Fruit fly (Drosophila melanogaster) whole organism, wandering third instar larva: ENCODE results near the gene Art1.

ENCODE experiments used
- Abd-B ChIP-seq: fragments of >200 bp; optimal IDR thresholded peaks from 2 replicates; lab custom pipeline; 2017; ENCODE audit warnings: missing biosample characterization, missing genetic modification characterization
- CG32264 ChIP-seq: fragments of 200-800 bp; sonication (Bioruptor generic); optimal IDR thresholded peaks from 2 replicates; lab custom pipeline; 2016; ENCODE audit warnings: missing biosample characterization, missing genetic modification characterization
- CG9705 ChIP-seq: fragments of 200-800 bp; sonication (Bioruptor generic); optimal IDR thresholded peaks from 2 replicates; lab custom pipeline; 2018; ENCODE audit warnings: missing biosample characterization, mild to moderate bottlenecking, missing genetic modification characterization
- CrebA ChIP-seq: fragments of 200-800 bp; sonication (Bioruptor generic); optimal IDR thresholded peaks from 2 replicates; lab custom pipeline; 2016; ENCODE audit warnings: missing biosample characterization, mild to moderate bottlenecking, missing genetic modification characterization, borderline replicate concordance
- Dfd ChIP-seq: fragments of >200 bp; optimal IDR thresholded peaks from 2 replicates; lab custom pipeline; 2017; ENCODE audit warnings: missing biosample characterization, missing genetic modification characterization
- Dif ChIP-seq: fragments of 200-275, 200-300 bp; sonication (Bioruptor generic); optimal IDR thresholded peaks from 2 replicates; lab custom pipeline; 2018; ENCODE audit warnings: missing biosample characterization, missing genetic modification characterization; ENCODE audit not compliant: partially characterized antibody
- GATAd ChIP-seq: sonication (Bioruptor generic); optimal IDR thresholded peaks from 2 replicates; lab custom pipeline; 2016; ENCODE audit warnings: missing biosample characterization, missing genetic modification characterization
- HLH106 ChIP-seq: fragments of 200-800 bp; optimal IDR thresholded peaks from 3 replicates; lab custom pipeline; 2019; ENCODE audit warnings: missing biosample characterization, mild to moderate bottlenecking, missing genetic modification characterization, moderate library complexity
- Hnf4 ChIP-seq: fragments of 200-800 bp; sonication (Bioruptor generic); optimal IDR thresholded peaks from 2 replicates; lab custom pipeline; 2016; ENCODE audit warnings: missing biosample characterization, mild to moderate bottlenecking, missing genetic modification characterization
- Hr78 ChIP-seq: fragments of >200 bp; optimal IDR thresholded peaks from 2 replicates; lab custom pipeline; 2017; ENCODE audit warnings: missing biosample characterization, missing genetic modification characterization
- Hr83 ChIP-seq: fragments of 200-300 bp; sonication (Bioruptor generic); optimal IDR thresholded peaks from 2 replicates; lab custom pipeline; 2016; ENCODE audit warnings: missing biosample characterization, mild to moderate bottlenecking, missing genetic modification characterization, moderate library complexity; ENCODE audit not compliant: poor library complexity, severe bottlenecking
- Jra ChIP-seq: sonication (Bioruptor generic); optimal IDR thresholded peaks from 2 replicates; lab custom pipeline; 2016; ENCODE audit warnings: missing biosample characterization, missing genetic modification characterization
- Mio ChIP-seq: sonication (Bioruptor generic); optimal IDR thresholded peaks from 2 replicates; lab custom pipeline; 2016; ENCODE audit warnings: missing biosample characterization, missing genetic modification characterization
- Myc ChIP-seq: fragments of >200 bp; optimal IDR thresholded peaks from 2 replicates; lab custom pipeline; 2017
- N ChIP-seq: fragments of >200 bp; optimal IDR thresholded peaks from 2 replicates; lab custom pipeline; 2018; ENCODE audit warnings: missing biosample characterization, missing external identifiers, missing genetic modification characterization
- Rel ChIP-seq, 2 experiments: fragments of 200-800 bp; sonication (Bioruptor generic) in 1 of 2; optimal IDR thresholded peaks; 2 replicates in 1 of 2; 3 replicates in 1 of 2; lab custom pipeline; 2016 to 2019; ENCODE audit warnings: mild to moderate bottlenecking in 2 of 2, missing biosample characterization in 2 of 2, missing genetic modification characterization in 2 of 2, moderate library complexity in 1 of 2
- Sp1 ChIP-seq: fragments of 200-800 bp; sonication (Bioruptor generic); optimal IDR thresholded peaks from 3 replicates; lab custom pipeline; 2019; ENCODE audit warnings: missing biosample characterization, mild to moderate bottlenecking, missing genetic modification characterization, moderate library complexity
- Vsx2 ChIP-seq: fragments of 200-300, 225-300 bp; sonication (Bioruptor generic); optimal IDR thresholded peaks from 2 replicates; lab custom pipeline; 2018; ENCODE audit warnings: missing biosample characterization, missing genetic modification characterization; ENCODE audit not compliant: partially characterized antibody
- brk ChIP-seq: fragments of 200-800 bp; sonication (Bioruptor generic); optimal IDR thresholded peaks from 2 replicates; lab custom pipeline; 2016; ENCODE audit warnings: missing biosample characterization, mild to moderate bottlenecking, missing genetic modification characterization
- dl ChIP-seq, 2 experiments: fragments of 175-275, 200-275 bp in 1 of 2; fragments of 200-275 bp in 1 of 2; sonication (Bioruptor generic); optimal IDR thresholded peaks; lab custom pipeline; 2018; ENCODE audit warnings: mild to moderate bottlenecking in 2 of 2, missing biosample characterization in 2 of 2, missing genetic modification characterization in 2 of 2, moderate library complexity in 2 of 2; ENCODE audit not compliant: partially characterized antibody in 2 of 2, insufficient read depth in 1 of 2
- dmrt93B ChIP-seq: fragments of 200-800 bp; sonication (Bioruptor generic); optimal IDR thresholded peaks from 2 replicates; lab custom pipeline; 2018; ENCODE audit warnings: missing biosample characterization, mild to moderate bottlenecking, missing genetic modification characterization
- dsf ChIP-seq: sonication (Bioruptor generic); optimal IDR thresholded peaks from 2 replicates; lab custom pipeline; 2016; ENCODE audit warnings: missing biosample characterization, missing genetic modification characterization, borderline replicate concordance
- ey ChIP-seq: fragments of 200-800 bp; sonication (Bioruptor generic); optimal IDR thresholded peaks from 2 replicates; lab custom pipeline; 2016; ENCODE audit warnings: missing biosample characterization, missing genetic modification characterization
- foxo ChIP-seq, 2 experiments: fragments of 200-800 bp; sonication (Bioruptor generic); optimal IDR thresholded peaks; 2 replicates in 1 of 2; 3 replicates in 1 of 2; lab custom pipeline; 2016 to 2017; ENCODE audit warnings: missing biosample characterization in 2 of 2, missing genetic modification characterization in 2 of 2
- fru ChIP-seq: fragments of 200-800 bp; sonication (Bioruptor generic); optimal IDR thresholded peaks from 3 replicates; lab custom pipeline; 2016; ENCODE audit warnings: missing biosample characterization, mild to moderate bottlenecking, missing genetic modification characterization
- h ChIP-seq: fragments of 200-800 bp; sonication (Bioruptor generic); optimal IDR thresholded peaks from 3 replicates; lab custom pipeline; 2016; ENCODE audit warnings: missing biosample characterization, mild to moderate bottlenecking, missing genetic modification characterization
- jim ChIP-seq: fragments of 175-275, 200-325 bp; sonication (Bioruptor generic); optimal IDR thresholded peaks from 2 replicates; lab custom pipeline; 2016; ENCODE audit warnings: missing biosample characterization, mild to moderate bottlenecking, missing genetic modification characterization
- lola ChIP-seq: fragments of >200 bp; optimal IDR thresholded peaks from 2 replicates; lab custom pipeline; 2017; ENCODE audit warnings: missing biosample characterization, missing genetic modification characterization
- pan ChIP-seq: fragments of >200 bp; optimal IDR thresholded peaks from 2 replicates; lab custom pipeline; 2017
- psq ChIP-seq: fragments of 200-800 bp; sonication (Bioruptor generic); optimal IDR thresholded peaks from 3 replicates; lab custom pipeline; 2017; ENCODE audit warnings: missing biosample characterization, mild to moderate bottlenecking, missing genetic modification characterization, moderate library complexity
- sage ChIP-seq: fragments of 200-800 bp; sonication (Bioruptor generic); optimal IDR thresholded peaks from 2 replicates; lab custom pipeline; 2016; ENCODE audit warnings: missing biosample characterization, mild to moderate bottlenecking, missing genetic modification characterization
- sv ChIP-seq: fragments of 200-800 bp; sonication (Bioruptor generic); optimal IDR thresholded peaks from 3 replicates; lab custom pipeline; 2016; ENCODE audit warnings: missing biosample characterization, missing genetic modification characterization
- tai ChIP-seq: sonication (Bioruptor generic); optimal IDR thresholded peaks from 2 replicates; lab custom pipeline; 2016; ENCODE audit warnings: missing biosample characterization, missing genetic modification characterization

Gene Art1

DNA sequence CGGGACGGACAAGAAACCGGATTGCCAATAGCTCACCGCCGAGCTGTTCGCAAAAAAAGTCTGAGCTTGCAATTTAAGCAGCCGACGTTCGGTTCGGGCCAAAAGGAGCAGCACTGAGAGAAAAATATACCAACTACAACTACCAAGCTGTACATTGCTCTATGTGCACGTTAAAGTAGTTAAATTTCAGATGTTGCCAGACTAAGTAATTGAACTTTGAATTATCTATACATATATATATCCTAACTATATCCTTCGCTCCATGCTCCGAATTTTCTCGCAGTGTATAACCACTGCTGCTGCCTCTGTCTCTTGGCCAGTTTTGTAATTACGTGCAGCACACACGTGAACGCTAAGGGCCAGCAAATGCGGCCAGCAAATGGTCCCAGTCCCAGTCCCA is 46.9 kb upstream of the Art1 start (continued):
- TF ChIP-seq Vsx2 (GFP tag; lab: Kevin White, UChicago) (peak; percentile 6), Hr83 (GFP tag; lab: Kevin White, UChicago) (peak; percentile 63), ey (GFP tag; lab: Kevin White, UChicago) (peak; percentile 90), Dif (GFP tag; lab: Kevin White, UChicago) (no peak), CG9705 (GFP tag; lab: Kevin White, UChicago) (peak; percentile 90), psq (GFP tag; lab: Kevin White, UChicago) (peak; percentile 92), Hnf4 (peak; percentile 90)

DNA sequence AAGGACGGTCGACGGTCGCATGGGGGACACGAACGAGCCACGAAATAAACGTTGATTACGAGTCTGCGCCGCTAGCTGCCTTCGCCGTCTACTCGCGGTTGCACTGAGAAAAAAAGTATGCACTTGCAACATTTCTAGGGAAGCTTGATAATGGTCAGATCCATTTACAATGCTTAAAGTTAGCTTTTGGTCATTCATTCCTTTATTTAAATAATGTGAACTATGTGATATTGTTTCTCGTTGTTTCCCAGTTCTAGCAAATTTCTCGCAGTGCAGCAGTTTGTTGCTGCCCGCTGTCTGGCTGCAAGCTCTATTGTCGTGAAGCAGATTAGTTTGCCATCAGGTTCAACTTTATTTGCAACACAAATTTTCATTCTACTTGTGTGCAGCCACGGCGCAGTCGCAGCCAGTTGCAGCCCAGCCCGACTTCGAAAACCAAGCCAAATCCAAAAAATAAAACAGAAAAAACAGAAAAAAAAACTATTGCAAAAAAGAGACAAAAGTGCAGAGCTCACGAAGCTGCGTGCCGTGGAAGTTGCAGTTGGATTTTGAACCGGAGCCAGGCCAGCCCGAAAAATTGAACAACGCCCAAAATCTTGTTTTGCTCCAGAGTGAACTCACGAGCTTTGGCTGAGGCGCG is 44.6 kb upstream of the Art1 start:
- TF ChIP-seq h (GFP tag; lab: Kevin White, UChicago) (peak; percentile 47), dsf (GFP tag; lab: Kevin White, UChicago) (no peak), Hr83 (GFP tag; lab: Kevin White, UChicago) (no peak), dmrt93B (peak; percentile 9), lola (GFP tag; lab: Kevin White, UChicago) (no peak), foxo (GFP tag; optimal IDR thresholded peaks at IDR 0.05; lab: Kevin White, UChicago) (peak in 1 of 2 experiments; percentile 47), CrebA (GFP tag; lab: Kevin White, UChicago) (no peak), dl (GFP tag; optimal IDR thresholded peaks at IDR 0.05; lab: Kevin White, UChicago; ENCODE audit: insufficient read depth in 1 of 2, partially characterized antibody in 2 of 2) (no peak), HLH106 (peak; percentile 7), Myc (lab: Kevin White, UChicago) (no peak), fru (GFP tag; lab: Kevin White, UChicago) (peak; percentile 34), Dfd (GFP tag; lab: Kevin White, UChicago) (no peak), CG32264 (GFP tag; lab: Kevin White, UChicago) (no peak), N (no peak), CG9705 (GFP tag; lab: Kevin White, UChicago) (no peak), ey (GFP tag; lab: Kevin White, UChicago) (no peak), psq (GFP tag; lab: Kevin White, UChicago) (no peak)
- TF ChIP-seq, all 38 proteins: peak for 5

DNA sequence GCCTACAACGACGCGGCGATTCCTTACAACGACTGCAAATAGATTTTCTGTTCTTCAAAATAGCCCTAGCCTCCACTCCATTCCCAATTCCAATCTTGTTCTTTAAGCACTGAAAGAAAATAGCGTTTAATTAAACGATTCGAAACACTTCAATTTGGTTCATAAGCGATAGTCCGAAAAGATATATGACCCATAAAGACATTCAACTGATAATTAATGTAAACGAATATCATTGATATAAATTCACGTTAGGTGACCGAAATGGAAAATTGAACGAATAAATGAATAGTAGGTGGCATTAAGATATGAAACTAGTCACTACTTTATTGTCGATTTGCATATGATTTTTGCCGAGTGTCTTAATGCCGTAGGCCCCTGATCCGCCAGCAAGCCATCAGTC is 41.7 kb upstream of the Art1 start:
- TF ChIP-seq Dfd (GFP tag; lab: Kevin White, UChicago), result no peak
- TF ChIP-seq h (GFP tag; lab: Kevin White, UChicago), result no peak
- no peak for TF ChIP-seq pan
- TF ChIP-seq foxo (GFP tag; optimal IDR thresholded peaks at IDR 0.05; lab: Kevin White, UChicago), result no peak
- no peak for TF ChIP-seq Dif (GFP tag; lab: Kevin White, UChicago)
- TF ChIP-seq Vsx2 (GFP tag; lab: Kevin White, UChicago), result no peak
- no peak for TF ChIP-seq CrebA (GFP tag; lab: Kevin White, UChicago)
- no peak for TF ChIP-seq Hr78
- TF ChIP-seq tai (GFP tag; lab: Kevin White, UChicago), result no peak
- no peak for TF ChIP-seq lola (GFP tag; lab: Kevin White, UChicago)
- TF ChIP-seq GATAd (GFP tag; lab: Kevin White, UChicago), result no peak
- no peak for TF ChIP-seq Sp1
- no peak for TF ChIP-seq HLH106

DNA sequence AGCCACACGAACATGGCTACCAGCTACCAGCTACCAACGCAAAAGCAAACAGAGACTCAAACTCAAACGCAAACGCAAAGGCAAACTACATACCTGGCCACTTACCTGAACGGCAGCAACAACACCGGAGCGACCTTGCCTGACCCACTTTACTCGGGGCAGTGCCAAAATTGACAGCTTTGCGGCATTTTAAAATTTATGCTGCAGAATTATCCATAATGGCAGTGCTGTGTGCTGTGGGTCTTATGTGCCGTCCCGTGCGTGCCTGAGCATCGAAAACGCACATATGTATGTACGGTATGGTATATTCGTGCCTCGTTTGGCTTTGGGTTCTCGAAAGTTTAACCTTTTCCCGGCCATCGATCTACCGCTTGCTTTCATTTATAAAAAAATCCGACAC is 40.7 kb upstream of the Art1 start:
- TF ChIP-seq Rel (GFP tag; optimal IDR thresholded peaks at IDR 0.05; lab: Kevin White, UChicago) (peak; percentile 8), Rel (tag; optimal IDR thresholded peaks at IDR 0.05; lab: Kevin White, UChicago) (no peak), N (no peak), Sp1 (no peak), Abd-B (GFP tag; lab: Kevin White, UChicago) (no peak), dmrt93B (no peak), GATAd (GFP tag; lab: Kevin White, UChicago) (no peak), HLH106 (no peak)

DNA sequence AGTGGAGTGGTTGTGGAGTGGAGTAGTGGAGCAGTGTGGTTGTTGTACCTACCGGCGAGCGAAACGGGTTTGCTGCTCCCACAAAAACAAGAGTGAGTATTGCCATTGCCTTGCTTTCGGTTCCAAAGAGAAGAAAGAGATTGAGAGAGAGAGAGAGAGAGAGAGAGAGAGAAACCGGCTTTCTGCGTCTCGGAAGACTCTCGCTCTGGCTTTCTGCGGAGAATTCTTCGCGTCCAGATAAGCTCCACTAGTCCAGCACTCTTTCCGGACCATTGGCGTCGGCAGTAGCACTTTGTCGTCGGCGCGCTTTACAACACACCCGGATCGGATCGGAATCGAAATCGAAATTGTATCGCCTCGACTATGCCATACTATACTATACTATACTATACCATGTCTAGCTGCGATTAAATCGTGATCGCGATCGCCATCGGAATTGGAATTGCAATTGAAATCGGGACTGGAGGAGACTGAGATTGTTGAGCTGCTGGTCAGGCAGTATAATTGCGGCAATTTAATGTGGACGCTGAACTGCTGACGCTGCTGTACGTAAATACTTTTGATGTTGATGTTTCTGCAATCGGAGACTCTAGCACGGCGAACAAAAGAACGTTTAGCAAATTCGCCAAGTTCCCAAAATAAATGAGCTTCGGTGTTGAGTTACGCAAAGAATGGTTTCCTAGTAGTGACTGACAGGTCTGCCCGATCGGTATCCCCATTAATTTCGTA is 38.9 kb upstream of the Art1 start, which contains the start of gene Cad86C:
Cad86C (plus strand) TSS at position 284 of the 729 bp plus-strand sequence.
- TF ChIP-seq CrebA (GFP tag; lab: Kevin White, UChicago) (peak; percentile 4), Vsx2 (GFP tag; lab: Kevin White, UChicago) (peak; percentile 93), pan (no peak), Dif (GFP tag; lab: Kevin White, UChicago) (peak; percentile 93), HLH106 (no peak), sv (no peak), CG32264 (GFP tag; lab: Kevin White, UChicago) (no peak), Mio (GFP tag; lab: Kevin White, UChicago) (no peak), N (no peak), sage (GFP tag; lab: Kevin White, UChicago) (peak; percentile 11), Myc (lab: Kevin White, UChicago) (no peak), jim (GFP tag; lab: Kevin White, UChicago) (no peak), Abd-B (GFP tag; lab: Kevin White, UChicago) (no peak), dmrt93B (no peak), ey (GFP tag; lab: Kevin White, UChicago) (no peak), brk (GFP tag; lab: Kevin White, UChicago) (peak; percentile 28), dl (GFP tag; optimal IDR thresholded peaks at IDR 0.05; lab: Kevin White, UChicago; ENCODE audit: insufficient read depth in 1 of 2, partially characterized antibody in 2 of 2) (peak; percentile 77 to 93), Rel (GFP tag; optimal IDR thresholded peaks at IDR 0.05; lab: Kevin White, UChicago) (peak; percentile 67), Rel (tag; optimal IDR thresholded peaks at IDR 0.05; lab: Kevin White, UChicago) (no peak), Jra (GFP tag; lab: Kevin White, UChicago) (no peak), tai (GFP tag; lab: Kevin White, UChicago) (no peak), fru (GFP tag; lab: Kevin White, UChicago) (no peak), Hr83 (GFP tag; lab: Kevin White, UChicago) (peak; percentile 25), Hnf4 (no peak)
